Fruit fly (Drosophila melanogaster): ENCODE results near the gene Plp.

The Plp gene

dm6 chr3L:15094589-15095288 lies at the start of gene Plp, which contains the start of the genes sstn and GlyRS:
TSS of gene Plp (minus strand) at chr3L:15094724.
TSS of gene sstn (minus strand) at chr3L:15094719.
TSS of gene GlyRS (plus strand) at chr3L:15095142.
- TF ChIP-seq CG8478 (optimal IDR thresholded peaks at IDR 0.05) (no peak), CTCF (optimal IDR thresholded peaks at IDR 0.05) (no peak)

- TF ChIP-seq CTCF (optimal IDR thresholded peaks at IDR 0.05) (peak in 1 of 2 experiments; percentile 20), CG8478 (optimal IDR thresholded peaks at IDR 0.05) (no peak)
Observed at dm6 chr3L:15143638-15144600, 49.4 kb upstream of the Plp start, which contains the start of the genes CG32147 and Pex3. TSS of gene CG32147 (minus strand) at chr3L:15144059. TSS of gene Pex3 (plus strand) at chr3L:15144355.

DNA sequence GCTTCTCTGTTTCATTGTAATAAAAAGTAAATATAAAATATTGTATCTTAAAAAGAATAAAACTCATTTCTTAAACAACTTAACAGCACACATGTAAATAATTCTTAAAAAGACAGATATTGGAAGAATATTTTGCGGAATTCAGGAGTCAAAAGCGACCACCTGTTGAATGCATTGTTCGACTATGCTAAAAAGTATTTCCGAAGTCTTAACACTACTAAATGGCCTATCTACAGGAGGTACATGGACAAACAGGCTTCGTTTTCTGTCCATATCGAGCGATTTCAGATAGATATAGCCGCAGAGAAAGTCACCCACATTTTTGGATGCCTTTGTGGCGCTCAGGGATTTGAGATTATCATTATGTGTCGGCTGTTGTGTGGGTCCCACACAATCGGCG lies 48.6 kb upstream of the Plp start:
- TF ChIP-seq CTCF (optimal IDR thresholded peaks at IDR 0.05) (no peak), CG8478 (optimal IDR thresholded peaks at IDR 0.05) (no peak)

DNA sequence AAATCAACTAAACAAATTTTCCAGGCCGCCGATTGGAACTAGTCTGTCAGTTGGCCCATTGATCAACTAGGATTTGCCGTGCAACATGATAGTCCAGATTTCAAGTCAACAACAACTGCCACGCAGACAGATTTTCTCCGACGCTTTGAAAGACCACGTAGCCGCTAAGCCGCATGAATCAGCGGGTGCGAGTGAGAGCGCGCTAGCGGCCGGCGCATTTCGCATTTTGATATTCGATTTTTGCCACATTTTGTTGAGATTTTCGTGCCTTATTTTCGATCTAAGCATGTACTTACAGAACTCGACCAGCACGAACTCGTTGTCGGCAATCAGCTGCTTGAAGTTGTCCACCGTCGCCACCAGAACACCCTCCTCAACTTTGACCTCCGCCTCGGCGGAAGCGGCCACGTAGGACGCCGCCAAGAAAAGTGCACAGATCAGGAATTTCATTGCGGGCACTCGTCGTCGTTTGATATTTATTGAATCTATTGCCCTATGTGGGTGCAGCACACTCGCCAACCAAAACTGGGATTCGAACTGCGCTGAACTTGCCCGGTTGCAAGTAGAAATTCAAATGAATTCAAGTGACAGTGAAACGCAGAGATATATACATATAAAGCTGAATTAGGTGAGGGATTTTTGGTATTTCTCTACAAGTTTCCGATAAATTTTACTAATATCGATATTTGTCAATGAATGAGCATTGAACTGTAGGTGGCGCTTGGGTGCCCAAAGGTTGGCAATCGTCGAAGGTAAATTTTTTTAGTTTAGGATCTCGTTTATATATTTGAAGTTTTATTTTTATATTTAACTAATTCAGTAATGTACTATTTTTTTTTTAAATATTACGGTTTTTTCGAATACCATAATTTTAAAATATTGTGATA lies 47.7 kb upstream of the Plp start, which contains the start of gene Pdi:
Pdi (minus strand) TSS at position 837 of the 887 bp plus-strand sequence.
- TF ChIP-seq CG8478 (optimal IDR thresholded peaks at IDR 0.05) (no peak), CTCF (optimal IDR thresholded peaks at IDR 0.05) (peak; percentile 87 to 94)

DNA sequence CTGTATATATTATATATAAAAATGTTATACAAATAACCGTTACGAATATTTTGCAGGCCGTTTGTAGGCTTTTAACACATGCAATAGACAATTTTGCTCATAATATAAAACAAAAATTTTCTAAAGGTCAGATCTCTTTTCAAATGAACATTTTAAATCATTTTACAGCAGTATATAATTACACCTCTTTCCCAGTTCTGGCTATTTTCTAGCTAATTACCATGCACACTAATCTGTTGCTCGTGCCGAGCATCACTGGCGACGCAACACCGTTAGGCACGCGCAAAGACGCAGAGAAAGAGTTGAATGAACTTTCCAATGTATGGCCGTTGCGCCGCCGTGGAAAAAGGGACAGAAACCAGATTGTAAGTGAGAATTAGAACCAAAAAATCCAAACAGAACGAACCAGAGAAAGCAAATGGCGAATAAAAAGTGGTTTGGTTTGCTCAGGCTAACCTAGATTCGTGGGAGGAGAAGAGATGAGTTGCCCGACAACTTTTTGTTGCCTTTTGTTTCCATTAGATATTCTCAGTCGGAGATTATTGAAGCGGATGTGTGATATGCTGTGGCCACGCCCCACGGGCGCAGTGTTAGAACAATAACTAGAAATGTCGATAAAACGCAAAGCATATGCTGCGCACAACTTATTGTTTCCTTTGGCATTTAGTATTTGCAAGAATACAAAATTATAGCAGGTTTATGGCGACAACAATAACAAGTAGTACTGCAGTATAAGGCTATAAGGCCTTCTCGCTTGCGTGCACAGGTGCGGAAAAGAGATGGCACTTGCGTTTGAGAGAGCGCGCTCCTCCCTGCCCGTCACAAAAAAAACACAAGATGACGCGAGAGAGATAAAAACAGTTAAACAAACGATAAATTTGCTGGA lies 46.8 kb upstream of the Plp start:
- TF ChIP-seq CTCF (optimal IDR thresholded peaks at IDR 0.05) (no peak), CG8478 (optimal IDR thresholded peaks at IDR 0.05) (no peak)

DNA sequence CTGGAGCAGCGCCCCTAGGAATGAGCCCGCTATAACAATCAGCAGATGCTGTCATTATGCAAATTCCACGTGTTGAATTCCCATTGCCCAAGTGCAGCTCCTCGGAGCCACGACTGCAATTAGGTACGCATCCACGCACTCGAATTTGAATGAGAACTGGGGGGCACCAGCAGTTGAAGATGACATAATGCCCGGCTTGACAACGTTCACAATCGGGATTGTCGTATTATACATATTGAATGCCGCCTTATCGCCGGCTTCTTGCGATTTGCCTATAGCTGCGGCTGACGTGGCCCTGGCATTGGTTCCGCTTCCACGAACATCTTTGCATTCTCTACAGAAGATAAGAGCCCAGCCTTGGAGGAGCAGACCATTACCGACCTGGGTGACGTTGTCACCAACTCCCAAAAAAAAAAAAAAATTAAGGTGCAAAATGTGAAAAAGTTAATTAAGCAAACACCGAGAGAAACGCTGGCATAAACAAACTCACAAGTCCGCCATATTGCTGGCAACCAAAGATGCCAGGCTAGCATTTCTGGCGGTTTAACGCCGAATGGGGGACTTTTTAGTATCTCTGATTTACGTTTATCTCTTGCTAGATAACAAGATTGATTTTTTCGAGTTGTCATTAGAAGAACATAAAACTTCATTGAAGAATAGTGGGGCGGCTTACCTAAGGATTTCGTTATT lies 45.9 kb upstream of the Plp start:
- TF ChIP-seq CG8478 (optimal IDR thresholded peaks at IDR 0.05) (no peak), CTCF (optimal IDR thresholded peaks at IDR 0.05) (no peak)

dm6 chr3L:15137790-15138189 lies 43.3 kb upstream of the Plp start:
- TF ChIP-seq CG8478 (optimal IDR thresholded peaks at IDR 0.05) (no peak), CTCF (optimal IDR thresholded peaks at IDR 0.05) (no peak)

- TF ChIP-seq CG8478 (optimal IDR thresholded peaks at IDR 0.05) (no peak), CTCF (optimal IDR thresholded peaks at IDR 0.05) (no peak)
Observed at dm6 chr3L:15136659-15137572, 42.4 kb upstream of the Plp start, which contains the start of gene CG12316. TSS of gene CG12316 (minus strand) at chr3L:15136934.

dm6 chr3L:15131278-15131677 lies 36.8 kb upstream of the Plp start, which contains the start of gene CG13457:
TSS of gene CG13457 (minus strand) at chr3L:15131378.
- TF ChIP-seq CG8478 (optimal IDR thresholded peaks at IDR 0.05) = no peak
- TF ChIP-seq CTCF (optimal IDR thresholded peaks at IDR 0.05) = no peak

DNA sequence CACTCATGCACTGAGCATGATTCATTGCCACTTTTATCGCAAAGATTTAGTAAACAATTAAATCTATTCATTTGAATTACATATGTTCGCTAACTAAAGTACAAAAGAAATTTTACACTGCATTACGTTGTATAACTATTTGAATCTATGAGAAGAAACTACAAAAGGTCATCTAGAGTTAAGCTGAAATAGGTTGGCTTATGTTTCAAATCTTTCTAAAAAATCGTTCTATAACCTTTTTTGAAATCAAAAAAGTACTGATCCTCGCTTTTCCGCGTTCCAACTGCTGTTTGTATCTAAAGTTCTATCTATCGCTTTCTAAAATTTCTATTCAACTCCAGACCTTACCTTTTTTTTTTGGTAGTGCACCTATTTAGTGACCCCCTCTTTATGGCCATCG lies 31.2 kb upstream of the Plp start:
- no peak for TF ChIP-seq CTCF (optimal IDR thresholded peaks at IDR 0.05)
- TF ChIP-seq CG8478 (optimal IDR thresholded peaks at IDR 0.05) = no peak

DNA sequence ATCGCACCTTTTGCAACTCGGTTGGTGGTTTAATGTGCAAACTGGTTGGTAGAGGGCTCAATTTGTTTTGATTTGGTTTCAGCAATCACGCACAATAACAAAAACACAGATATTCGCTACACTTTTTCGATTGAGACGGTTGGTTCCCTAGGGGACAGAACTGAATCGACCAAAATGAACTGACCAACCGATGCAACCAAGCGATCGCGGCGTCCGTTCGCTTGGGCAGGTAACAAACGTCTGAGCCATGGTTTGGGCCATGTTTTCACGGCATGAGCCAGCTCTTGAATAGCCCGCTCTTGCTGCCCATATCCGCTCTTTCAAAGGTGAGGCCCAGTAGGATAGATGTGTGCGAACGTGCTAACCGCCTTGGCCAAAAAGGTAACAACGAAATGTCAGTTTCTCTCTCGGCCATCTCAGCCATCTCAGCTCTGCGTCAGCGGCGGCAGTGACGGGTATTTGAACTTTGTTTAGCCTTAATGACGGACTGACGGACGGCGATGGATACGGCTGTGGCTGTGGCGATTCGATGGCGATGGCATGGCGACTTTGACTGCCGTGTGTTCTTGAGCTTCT lies 30.6 kb upstream of the Plp start, which contains the start of gene CG16959:
CG16959 (minus strand) TSS at position 245 of the 576 bp plus-strand sequence.
- no peak for TF ChIP-seq CG8478 (optimal IDR thresholded peaks at IDR 0.05)
- TF ChIP-seq CTCF (optimal IDR thresholded peaks at IDR 0.05) = no peak
